Worm (Caenorhabditis elegans): ENCODE results near the gene dmsr-16.

Gene dmsr-16

ce11 chrV:6768452-6768929 is 40.4 kb downstream of the dmsr-16 start, which contains the start of the genes T25F10.1 and clik-1:
Gene T25F10.1 (plus strand): TSS chrV:6768502.
Gene clik-1 (minus strand): TSS chrV:6768732.
- no peak for TF ChIP-seq akir-1 (GFP tag; optimal IDR thresholded peaks at IDR 0.05)
- no peak for TF ChIP-seq zim-3 (tag; optimal IDR thresholded peaks at IDR 0.05)
- no peak for TF ChIP-seq hlh-12 (tag; optimal IDR thresholded peaks at IDR 0.05)
- TF ChIP-seq efl-1 (GFP tag; optimal IDR thresholded peaks at IDR 0.05): no peak
- TF ChIP-seq bed-2 (GFP tag; IDR thresholded peaks at IDR 0.05): no peak
- TF ChIP-seq atf-7 (tag; optimal IDR thresholded peaks at IDR 0.05): no peak
- no peak for TF ChIP-seq ama-1 (optimal IDR thresholded peaks at IDR 0.05)
- no peak for TF ChIP-seq ama-1 (GFP tag; optimal IDR thresholded peaks at IDR 0.05)
- TF ChIP-seq D2030.7 (GFP tag; IDR thresholded peaks at IDR 0.05): no peak
- TF ChIP-seq F39B2.1 (GFP tag; IDR thresholded peaks at IDR 0.05): no peak
- no peak for TF ChIP-seq sea-2 (GFP tag; IDR thresholded peaks at IDR 0.05)
- no peak for TF ChIP-seq F57A8.1 (GFP tag; optimal IDR thresholded peaks at IDR 0.05)
- no peak for TF ChIP-seq tbp1 (GFP tag; optimal IDR thresholded peaks at IDR 0.05)
- no peak for TF ChIP-seq lag-1 (GFP tag; IDR thresholded peaks at IDR 0.05)
- TF ChIP-seq Y56A3A.18 (GFP tag; IDR thresholded peaks at IDR 0.05): no peak
- no peak for TF ChIP-seq gei-17 (GFP tag; optimal IDR thresholded peaks at IDR 0.05)
- TF ChIP-seq F37B4.10 (GFP tag; IDR thresholded peaks at IDR 0.05): no peak
- no peak for TF ChIP-seq lin-54 (GFP tag; optimal IDR thresholded peaks at IDR 0.05)
- TF ChIP-seq madf-3 (GFP tag; IDR thresholded peaks at IDR 0.05): no peak
- TF ChIP-seq ztf-18 (tag; optimal IDR thresholded peaks at IDR 0.05): no peak

DNA sequence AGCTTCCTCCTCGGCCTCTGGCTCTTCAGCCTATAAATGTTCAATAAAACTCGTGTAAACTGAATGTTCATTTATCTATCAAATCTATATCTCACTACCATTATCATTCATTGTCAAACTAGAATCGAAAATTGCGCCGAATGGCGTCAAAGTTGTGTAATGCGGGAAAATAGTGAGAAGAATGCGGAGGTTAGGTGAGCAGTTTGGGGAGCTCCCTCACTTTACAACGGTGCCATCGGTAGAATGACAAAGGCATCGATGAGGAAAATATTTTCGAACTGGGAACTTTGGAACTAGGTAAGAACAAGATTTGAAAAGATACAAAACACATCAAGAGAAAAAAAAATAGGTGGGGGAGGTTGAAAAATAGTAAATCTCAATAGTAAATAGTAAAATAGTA is 41.3 kb downstream of the dmsr-16 start:
- TF ChIP-seq efl-1 (GFP tag; optimal IDR thresholded peaks at IDR 0.05) (no peak), madf-10 (tag; optimal IDR thresholded peaks at IDR 0.05) (no peak), lsy-27 (tag; optimal IDR thresholded peaks at IDR 0.05; ENCODE audit: borderline replicate concordance, insufficient read depth) (no peak), attf-6 (GFP tag; IDR thresholded peaks at IDR 0.05) (no peak), F10E7.11 (tag; optimal IDR thresholded peaks at IDR 0.05) (no peak), somi-1 (GFP tag; optimal IDR thresholded peaks at IDR 0.05) (no peak), ZK185.1 (tag; optimal IDR thresholded peaks at IDR 0.05; ENCODE audit: poor library complexity, severe bottlenecking) (no peak), unc-130 (GFP tag; optimal IDR thresholded peaks at IDR 0.05) (no peak), ztf-28 (GFP tag; IDR thresholded peaks at IDR 0.05) (no peak), rcor-1 (GFP tag; IDR thresholded peaks at IDR 0.05) (no peak)

- TF ChIP-seq F39B2.1 (GFP tag; IDR thresholded peaks at IDR 0.05) (no peak), F57C9.4 (tag; optimal IDR thresholded peaks at IDR 0.05) (no peak), lin-26 (GFP tag; IDR thresholded peaks at IDR 0.05) (no peak), somi-1 (GFP tag; optimal IDR thresholded peaks at IDR 0.05) (no peak), repo-1 (tag; optimal IDR thresholded peaks at IDR 0.05) (no peak), attf-6 (GFP tag; IDR thresholded peaks at IDR 0.05) (no peak), ztf-3 (GFP tag; optimal IDR thresholded peaks at IDR 0.05) (no peak)
These were observed 43.9 kb downstream of the dmsr-16 start, which contains the start of gene bbs-8 for ce11 chrV:6764972-6765371. Gene bbs-8 (minus strand): TSS chrV:6765072.

- no peak for TF ChIP-seq mes-4 (tag; optimal IDR thresholded peaks at IDR 0.05)
- TF ChIP-seq tbx-9 (tag; optimal IDR thresholded peaks at IDR 0.05; ENCODE audit: borderline replicate concordance): no peak
- TF ChIP-seq F10E7.11 (tag; optimal IDR thresholded peaks at IDR 0.05): no peak
- TF ChIP-seq gei-17 (GFP tag; optimal IDR thresholded peaks at IDR 0.05): no peak
- TF ChIP-seq ama-1 (optimal IDR thresholded peaks at IDR 0.05): no peak
- no peak for TF ChIP-seq ama-1 (GFP tag; optimal IDR thresholded peaks at IDR 0.05)
- no peak for TF ChIP-seq aptf-3 (GFP tag; IDR thresholded peaks at IDR 0.05)
- no peak for TF ChIP-seq egl-18 (GFP tag; IDR thresholded peaks at IDR 0.05)
- TF ChIP-seq sptf-2 (GFP tag; optimal IDR thresholded peaks at IDR 0.05): no peak
- TF ChIP-seq efl-1 (GFP tag; optimal IDR thresholded peaks at IDR 0.05): no peak
- no peak for TF ChIP-seq B0336.3 (GFP tag; IDR thresholded peaks at IDR 0.05)
- TF ChIP-seq unc-130 (GFP tag; optimal IDR thresholded peaks at IDR 0.05): no peak
- no peak for TF ChIP-seq F57A8.1 (GFP tag; optimal IDR thresholded peaks at IDR 0.05)
These were observed 46.5 kb downstream of the dmsr-16 start, which contains the start of gene T25F10.4 for ce11 chrV:6762361-6762760. Gene T25F10.4 (minus strand): TSS chrV:6762461.

Data from whole organism, young adult.